Fruit fly (Drosophila melanogaster) whole organism, adult: ENCODE data around the gene NT1.

ENCODE experiments used
- CG11617 ChIP-seq: fragments of 200-800 bp; sonication (Bioruptor generic); optimal IDR thresholded peaks from 2 replicates; lab custom pipeline; 2017; ENCODE audit warnings: mild to moderate bottlenecking, missing biosample characterization, missing genetic modification reagents, missing genetic modification characterization
- CG12768 ChIP-seq: fragments of 200-800 bp; sonication (Bioruptor generic); optimal IDR thresholded peaks from 2 replicates; lab custom pipeline; 2017; ENCODE audit warnings: missing biosample characterization, missing genetic modification characterization, mild to moderate bottlenecking, moderate library complexity, missing genetic modification reagents
- CG14711 ChIP-seq: fragments of 200-800 bp; sonication (Bioruptor generic); optimal IDR thresholded peaks from 2 replicates; lab custom pipeline; 2018; ENCODE audit warnings: missing biosample characterization, mild to moderate bottlenecking, missing genetic modification characterization, moderate library complexity
- CG1620 ChIP-seq: fragments of 200-800 bp; sonication (Bioruptor generic); optimal IDR thresholded peaks from 2 replicates; lab custom pipeline; 2016; ENCODE audit warnings: missing biosample characterization, missing genetic modification characterization
- CG33017 ChIP-seq: fragments of 200-800 bp; sonication (Bioruptor generic); optimal IDR thresholded peaks from 2 replicates; lab custom pipeline; 2018; ENCODE audit warnings: missing biosample characterization, mild to moderate bottlenecking, missing genetic modification characterization, moderate library complexity
- CG5204 ChIP-seq: fragments of 200-800 bp; sonication (Bioruptor generic); optimal IDR thresholded peaks from 2 replicates; lab custom pipeline; 2016; ENCODE audit warnings: missing biosample characterization, missing genetic modification characterization
- CG7045 ChIP-seq: fragments of 200-800 bp; sonication (Bioruptor generic); optimal IDR thresholded peaks from 2 replicates; lab custom pipeline; 2017; ENCODE audit warnings: missing biosample characterization, mild to moderate bottlenecking, missing genetic modification characterization
- CG7101 ChIP-seq: fragments of 200-800 bp; sonication (Bioruptor generic); optimal IDR thresholded peaks from 2 replicates; lab custom pipeline; 2018; ENCODE audit warnings: missing biosample characterization, mild to moderate bottlenecking, missing genetic modification characterization, moderate library complexity
- Clk ChIP-seq: fragments of 200-800 bp; sonication (Bioruptor generic); optimal IDR thresholded peaks from 2 replicates; lab custom pipeline; 2017; ENCODE audit warnings: missing biosample characterization, missing genetic modification characterization
- Crg-1 ChIP-seq: fragments of 200-800 bp; sonication (Bioruptor generic); optimal IDR thresholded peaks from 2 replicates; lab custom pipeline; 2016; ENCODE audit warnings: missing biosample characterization, missing genetic modification characterization
- Hr96 ChIP-seq: fragments of 200-800 bp; sonication (Bioruptor generic); optimal IDR thresholded peaks from 2 replicates; lab custom pipeline; 2016; ENCODE audit warnings: missing biosample characterization, missing genetic modification characterization
- Mnt ChIP-seq: fragments of 200-800 bp; sonication (Bioruptor generic); optimal IDR thresholded peaks from 2 replicates; lab custom pipeline; 2016; ENCODE audit warnings: missing biosample characterization, mild to moderate bottlenecking, missing genetic modification characterization
- bab1 ChIP-seq: fragments of 200-800 bp; sonication (Bioruptor generic); optimal IDR thresholded peaks from 3 replicates; lab custom pipeline; 2019; ENCODE audit warnings: missing biosample characterization, mild to moderate bottlenecking, missing genetic modification characterization, moderate library complexity
- cic ChIP-seq: fragments of 200-800 bp; sonication (Bioruptor generic); optimal IDR thresholded peaks from 2 replicates; lab custom pipeline; 2017; ENCODE audit warnings: missing biosample characterization, mild to moderate bottlenecking, missing genetic modification characterization, moderate library complexity
- cnc ChIP-seq, 2 experiments: fragments of >200 bp; optimal IDR thresholded peaks; 2 replicates each; lab custom pipeline; 2017
- kay ChIP-seq: fragments of 200-800 bp; sonication (Bioruptor generic); peaks from one replicate; lab custom pipeline; 2016; ENCODE audit warnings: missing biosample characterization, missing genetic modification characterization, borderline replicate concordance
- ovo ChIP-seq: fragments of 200-800 bp; sonication (Bioruptor generic); optimal IDR thresholded peaks from 2 replicates; lab custom pipeline; 2016; ENCODE audit warnings: missing biosample characterization, missing genetic modification characterization
- pad ChIP-seq: fragments of 200-800 bp; sonication (Bioruptor generic); optimal IDR thresholded peaks from 3 replicates; lab custom pipeline; 2017; ENCODE audit warnings: missing biosample characterization, missing genetic modification characterization, mild to moderate bottlenecking, moderate library complexity, missing genetic modification reagents
- tj ChIP-seq: fragments of 200-800 bp; sonication (Bioruptor generic); optimal IDR thresholded peaks from 3 replicates; lab custom pipeline; 2017; ENCODE audit warnings: missing biosample characterization, mild to moderate bottlenecking, missing genetic modification characterization, moderate library complexity
- toe ChIP-seq: fragments of 200-800 bp; sonication (Bioruptor generic); optimal IDR thresholded peaks from 2 replicates; lab custom pipeline; 2016; ENCODE audit warnings: missing biosample characterization, missing genetic modification characterization

The NT1 gene

DNA sequence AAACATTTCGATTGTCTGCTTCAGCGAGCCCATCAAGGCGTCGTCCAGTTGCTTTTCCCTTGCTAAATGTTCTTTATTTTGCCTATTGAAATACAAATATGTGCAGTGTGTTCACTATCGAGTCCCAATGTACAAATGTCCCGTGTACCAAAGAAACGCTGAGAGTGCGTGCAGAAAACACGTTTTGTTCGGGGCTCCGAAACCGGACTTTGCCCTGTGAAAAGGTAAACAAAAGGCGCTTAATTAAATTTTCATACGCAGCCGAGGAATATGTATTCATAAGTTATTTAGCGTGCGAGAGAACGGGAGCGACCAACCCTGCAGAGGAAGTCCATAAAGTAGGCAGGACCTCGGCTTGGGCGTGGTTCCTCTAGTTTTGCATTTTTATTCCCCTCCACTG lies 36.9 kb upstream of the NT1 start:
- TF ChIP-seq CG14711 (no peak), CG1620 (no peak), CG5204 (GFP tag; lab: Kevin White, UChicago) (no peak)

DNA sequence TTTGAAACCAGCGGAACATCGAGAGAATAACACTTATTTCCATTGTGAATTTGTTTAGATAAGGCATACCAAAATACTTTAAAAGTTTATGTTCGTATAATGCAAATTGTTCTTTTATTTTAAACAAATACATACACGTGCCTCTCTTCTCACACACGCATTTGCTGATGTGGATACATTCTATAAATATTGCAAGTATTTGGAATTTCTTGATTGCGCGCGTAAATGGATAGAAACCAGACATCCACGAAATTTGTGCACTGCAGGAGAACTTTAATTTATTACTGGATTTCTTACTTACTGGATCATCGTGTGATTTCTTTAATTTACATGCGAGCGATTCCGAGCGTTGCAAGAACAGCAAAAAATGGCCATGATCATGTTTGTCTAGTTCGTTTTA lies 36.4 kb upstream of the NT1 start:
- no peak for TF ChIP-seq CG1620
- peak; percentile 49 for TF ChIP-seq tj

DNA sequence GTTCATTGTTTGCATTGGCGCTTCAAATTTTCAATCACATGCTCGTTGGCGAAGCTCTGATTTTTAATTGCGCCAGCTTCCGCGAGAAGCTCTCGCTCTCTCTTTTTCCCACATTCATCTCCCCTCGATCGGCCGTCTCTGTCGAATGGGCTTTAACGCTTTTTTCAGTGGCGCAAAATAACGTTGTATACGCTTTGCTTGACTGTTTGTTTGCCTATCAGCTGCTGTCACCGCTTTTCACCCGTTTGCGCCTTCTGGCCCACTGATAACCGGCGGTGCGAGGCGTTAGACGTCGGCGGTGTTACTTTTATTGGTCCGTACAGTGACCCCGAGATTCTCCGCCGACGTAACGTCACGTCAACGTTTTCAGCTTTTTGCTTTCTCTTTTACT lies 35.6 kb upstream of the NT1 start:
- TF ChIP-seq bab1 (GFP tag; lab: Kevin White, UChicago) (peak; percentile 6), ovo (peak; percentile 15), kay (no peak), Clk (GFP tag; lab: Kevin White, UChicago) (no peak), CG12768 (GFP tag; lab: Kevin White, UChicago) (peak; percentile 55), tj (peak; percentile 36), Hr96 (GFP tag; lab: Kevin White, UChicago) (no peak), CG33017 (tag; lab: Kevin White, UChicago) (no peak), CG5204 (GFP tag; lab: Kevin White, UChicago) (no peak), CG7101 (no peak), Mnt (GFP tag; lab: Kevin White, UChicago) (peak; percentile 38), CG14711 (no peak), toe (peak; percentile 23), CG1620 (no peak), CG11617 (no peak), Crg-1 (GFP tag; lab: Kevin White, UChicago) (no peak), cic (peak; percentile 66), cnc (optimal IDR thresholded peaks at IDR 0.05; lab: Kevin White, UChicago) (no peak), CG7045 (GFP tag; lab: Kevin White, UChicago) (no peak), pad (GFP tag; lab: Kevin White, UChicago) (no peak)

DNA sequence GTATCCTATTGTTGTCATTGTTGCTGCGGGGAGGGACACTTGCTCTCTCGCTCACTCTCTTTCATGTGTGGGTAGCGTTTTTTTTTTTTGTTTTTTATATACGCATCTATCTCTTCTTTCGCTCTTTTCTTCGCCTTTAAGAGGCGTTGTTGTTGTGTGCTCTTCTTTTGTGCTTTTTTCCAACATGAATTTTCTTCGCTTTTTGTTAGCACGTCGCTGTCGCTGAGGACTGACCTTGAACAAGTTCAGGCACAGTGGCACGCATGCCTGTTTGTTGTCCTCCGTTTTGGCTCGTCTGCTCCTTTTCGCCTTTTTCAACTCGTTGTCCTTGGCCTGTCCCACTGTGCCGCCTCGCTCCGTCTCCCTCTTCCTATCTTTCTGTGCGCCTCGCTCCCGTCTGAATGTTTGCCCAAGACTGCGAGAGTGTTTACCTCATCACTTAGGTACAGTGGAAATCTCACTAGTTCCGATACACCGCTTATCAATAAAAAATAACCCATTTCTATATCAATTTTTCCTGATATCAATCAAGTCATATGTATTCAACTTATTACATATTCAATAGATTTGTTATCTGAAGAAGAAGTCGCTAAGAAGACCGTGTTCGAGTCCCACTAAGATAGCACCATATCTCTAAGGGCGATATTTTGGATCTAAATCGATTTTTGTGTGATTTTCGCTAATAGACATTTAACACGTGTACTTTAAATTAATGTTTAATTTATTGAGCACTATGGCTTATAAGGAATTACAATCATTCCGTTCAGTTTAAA lies 35.0 kb upstream of the NT1 start:
- TF ChIP-seq Hr96 (GFP tag; lab: Kevin White, UChicago): no peak
- no peak for TF ChIP-seq bab1 (GFP tag; lab: Kevin White, UChicago)
- peak; percentile 25 for TF ChIP-seq CG12768 (GFP tag; lab: Kevin White, UChicago)
- peak; percentile 15 for TF ChIP-seq CG5204 (GFP tag; lab: Kevin White, UChicago)
- no peak for TF ChIP-seq CG7045 (GFP tag; lab: Kevin White, UChicago)

DNA sequence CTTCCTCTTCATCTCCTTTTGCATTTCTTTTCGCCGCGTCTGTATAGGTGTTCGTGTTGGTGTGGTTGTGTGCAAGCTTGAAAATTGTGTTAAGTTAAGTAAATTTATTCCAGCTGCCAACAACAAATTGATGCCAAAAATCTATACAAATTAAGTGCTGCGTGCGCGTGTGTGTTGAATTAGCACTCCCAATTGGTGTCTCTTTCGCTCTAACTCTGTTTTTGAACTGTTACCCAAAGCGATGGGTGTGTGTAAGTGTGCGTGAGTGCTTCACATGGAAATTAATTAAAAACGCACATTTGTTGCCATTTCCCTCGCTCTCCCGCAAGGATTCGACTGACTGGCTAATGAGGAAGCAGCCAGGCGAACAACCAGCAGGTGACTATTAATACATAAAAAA lies 34.3 kb upstream of the NT1 start:
- TF ChIP-seq cic: no peak
- no peak for TF ChIP-seq CG7101
- TF ChIP-seq ovo: no peak
- TF ChIP-seq CG11617: no peak
- no peak for TF ChIP-seq Crg-1 (GFP tag; lab: Kevin White, UChicago)
- no peak for TF ChIP-seq bab1 (GFP tag; lab: Kevin White, UChicago)

DNA sequence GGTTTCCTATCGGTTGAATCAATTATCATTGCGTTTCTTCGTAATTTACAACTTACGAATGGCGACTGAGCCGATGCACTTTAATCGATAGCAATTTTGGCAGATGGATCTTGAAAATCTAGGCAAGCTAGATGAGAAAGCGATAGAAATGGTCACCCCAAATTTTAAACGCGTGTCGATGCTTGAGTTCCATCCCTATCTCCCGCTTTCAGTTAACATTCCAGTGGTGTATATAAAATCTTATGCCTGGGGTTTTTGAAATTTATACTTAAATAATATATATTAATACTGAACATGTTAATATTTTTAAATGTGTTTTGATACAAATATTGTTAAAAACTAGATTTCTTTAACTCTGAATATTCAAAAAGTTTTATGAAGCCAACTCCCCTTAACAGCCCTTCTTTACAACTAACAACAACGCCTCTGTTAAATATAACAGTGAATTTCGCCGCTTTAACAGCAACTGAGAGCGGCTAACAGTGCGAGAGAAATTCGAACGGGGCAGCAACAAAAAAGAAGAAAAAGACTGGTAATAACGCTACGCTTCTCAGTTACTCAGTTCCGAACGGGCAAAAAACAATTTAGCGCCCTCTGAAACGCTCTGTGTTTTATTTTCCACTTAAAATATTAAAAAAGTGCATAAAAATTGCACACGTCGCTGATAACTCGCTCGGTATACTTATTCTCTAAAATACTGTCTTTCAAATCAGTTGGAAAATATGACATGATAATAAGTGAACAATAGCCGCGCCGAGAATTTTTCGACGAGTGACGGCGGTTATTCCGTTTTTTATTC lies 33.5 kb upstream of the NT1 start, which contains the start of gene CG11357:
TSS of gene CG11357 (plus strand) at position 479 of the 799 bp plus-strand sequence.
- TF ChIP-seq CG7101: peak; percentile 99
- peak; percentile 98 for TF ChIP-seq CG12768 (GFP tag; lab: Kevin White, UChicago)
- peak; percentile 88 for TF ChIP-seq toe
- TF ChIP-seq kay: peak; percentile 90
- no peak for TF ChIP-seq cnc (optimal IDR thresholded peaks at IDR 0.05; lab: Kevin White, UChicago)
- peak; percentile 97 for TF ChIP-seq CG11617
- TF ChIP-seq CG5204 (GFP tag; lab: Kevin White, UChicago): peak; percentile 88
- TF ChIP-seq ovo: peak; percentile 86
- peak; percentile 82 for TF ChIP-seq Hr96 (GFP tag; lab: Kevin White, UChicago)
- peak; percentile 88 for TF ChIP-seq cic
- peak; percentile 86 for TF ChIP-seq Mnt (GFP tag; lab: Kevin White, UChicago)
- TF ChIP-seq Crg-1 (GFP tag; lab: Kevin White, UChicago): peak; percentile 93
- TF ChIP-seq CG7045 (GFP tag; lab: Kevin White, UChicago): peak; percentile 99
- TF ChIP-seq Clk (GFP tag; lab: Kevin White, UChicago): peak; percentile 94
- TF ChIP-seq CG33017 (tag; lab: Kevin White, UChicago): peak; percentile 100
- peak; percentile 75 for TF ChIP-seq CG1620
- peak; percentile 91 for TF ChIP-seq pad (GFP tag; lab: Kevin White, UChicago)
- TF ChIP-seq CG14711: peak; percentile 98
- peak; percentile 73 for TF ChIP-seq tj
- TF ChIP-seq bab1 (GFP tag; lab: Kevin White, UChicago): peak; percentile 99

DNA sequence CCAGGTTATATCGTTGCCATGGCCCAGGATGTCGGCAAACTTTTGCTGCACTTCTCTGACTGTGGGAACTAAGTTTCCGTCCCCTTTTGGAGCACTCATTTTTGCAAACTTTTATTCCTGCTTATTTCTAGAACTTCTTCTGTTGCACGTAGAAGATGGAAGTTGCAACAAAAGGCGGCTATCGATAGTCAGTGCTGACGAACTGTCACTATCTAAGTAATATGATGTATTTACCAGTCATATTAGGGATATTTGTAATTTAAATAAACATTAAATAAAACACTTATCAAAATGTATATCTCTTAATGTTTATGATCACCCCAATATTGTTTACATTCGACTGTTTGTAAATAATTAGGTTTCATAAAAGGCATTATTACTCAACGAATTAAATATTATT lies 32.8 kb upstream of the NT1 start, which contains the start of gene CG32243:
TSS of gene CG32243 (minus strand) at position 175 of the 400 bp plus-strand sequence.
- TF ChIP-seq kay (peak; percentile 7), bab1 (GFP tag; lab: Kevin White, UChicago) (no peak)
